Worm (Caenorhabditis elegans): ENCODE data around the gene dgk-1.

Gene dgk-1

ce11 chrX:1012385-1012866 lies 21.2 kb upstream of the dgk-1 start (continued):
- TF ChIP-seq nhr-10 (tag; optimal IDR thresholded peaks at IDR 0.05) = no peak
- peak; percentile 10 for TF ChIP-seq T20F7.1 (GFP tag; optimal IDR thresholded peaks at IDR 0.05)
- TF ChIP-seq zag-1 (tag; optimal IDR thresholded peaks at IDR 0.05) = no peak
- no peak for TF ChIP-seq unc-39 (tag; optimal IDR thresholded peaks at IDR 0.05)
- peak; percentile 45; the same call in 1 of the 2 replicates for TF ChIP-seq dmd-9 (GFP tag; IDR thresholded peaks at IDR 0.05)
- TF ChIP-seq zfp-2 (tag; optimal IDR thresholded peaks at IDR 0.05) = no peak
- no peak for TF ChIP-seq daf-19 (GFP tag; conservative IDR thresholded peaks at IDR 0.05)
- TF ChIP-seq attf-4 (tag; optimal IDR thresholded peaks at IDR 0.05) = no peak
- TF ChIP-seq nhr-42 (GFP tag; IDR thresholded peaks at IDR 0.05) = peak; percentile 40; the same call in 1 of the 2 replicates
- TF ChIP-seq zip-2 (tag; optimal IDR thresholded peaks at IDR 0.05) = no peak
- TF ChIP-seq lim-7 (GFP tag; IDR thresholded peaks at IDR 0.05) = 0 out of 2 replicates have a peak, but pooled peaks have one; percentile 53
- no peak for TF ChIP-seq ztf-11 (tag; optimal IDR thresholded peaks at IDR 0.05)
- peak; percentile 15; the same call in 1 of the 2 replicates for TF ChIP-seq hmg-1.1 (GFP tag; IDR thresholded peaks at IDR 0.05)
- TF ChIP-seq tra-1 (GFP tag; IDR thresholded peaks at IDR 0.05) = 0 out of 2 replicates have a peak, but pooled peaks have one; percentile 32
- TF ChIP-seq fos-1 (tag; optimal IDR thresholded peaks at IDR 0.05) = no peak
- no peak for TF ChIP-seq madf-9 (GFP tag; conservative IDR thresholded peaks at IDR 0.05)
- TF ChIP-seq lsy-2 (tag; optimal IDR thresholded peaks at IDR 0.05) = no peak
- TF ChIP-seq ctbp-1 (GFP tag; IDR thresholded peaks at IDR 0.05) = peak; percentile 12; the same call in 1 of the 2 replicates
- TF ChIP-seq lin-13 (GFP tag; optimal IDR thresholded peaks at IDR 0.05) = no peak
- no peak for TF ChIP-seq duxl-1 (tag; optimal IDR thresholded peaks at IDR 0.05; ENCODE audit: poor library complexity)
- TF ChIP-seq ceh-20 (GFP tag; IDR thresholded peaks at IDR 0.05) = no peak
- peak; percentile 13 for TF ChIP-seq nhr-28 (tag; optimal IDR thresholded peaks at IDR 0.05)
- no peak for TF ChIP-seq daf-8 (GFP tag; IDR thresholded peaks at IDR 0.05)
- TF ChIP-seq spr-3 (GFP tag; optimal IDR thresholded peaks at IDR 0.05) = no peak
- TF ChIP-seq nhr-102 (tag; optimal IDR thresholded peaks at IDR 0.05) = peak; percentile 73
- TF ChIP-seq nhr-76 (tag; optimal IDR thresholded peaks at IDR 0.05) = no peak
- TF ChIP-seq ceh-44 (GFP tag; IDR thresholded peaks at IDR 0.05) = no peak
- no peak for TF ChIP-seq vab-7 (GFP tag; IDR thresholded peaks at IDR 0.05)
- TF ChIP-seq ceh-28 (tag; optimal IDR thresholded peaks at IDR 0.05) = no peak
- TF ChIP-seq nhr-11 (tag; optimal IDR thresholded peaks at IDR 0.05) = no peak
- peak; percentile 28 for TF ChIP-seq mep-1 (tag; optimal IDR thresholded peaks at IDR 0.05)
- TF ChIP-seq unc-130 (GFP tag; optimal IDR thresholded peaks at IDR 0.05) = no peak
- TF ChIP-seq daf-16 (GFP tag; optimal IDR thresholded peaks at IDR 0.05) = no peak
- peak; percentile 31 for TF ChIP-seq daf-16 (tag; optimal IDR thresholded peaks at IDR 0.05)
- TF ChIP-seq F37D6.2 (tag; optimal IDR thresholded peaks at IDR 0.05) = no peak
- no peak for TF ChIP-seq F44E2.7 (GFP tag; IDR thresholded peaks at IDR 0.05)

ce11 chrX:1010627-1011452 lies 19.6 kb upstream of the dgk-1 start:
- TF ChIP-seq nhr-11 (tag; optimal IDR thresholded peaks at IDR 0.05) (no peak), skn-1 (tag; optimal IDR thresholded peaks at IDR 0.05) (no peak), lir-3 (tag; optimal IDR thresholded peaks at IDR 0.05) (no peak), nhr-42 (GFP tag; IDR thresholded peaks at IDR 0.05) (no peak), R02D3.7 (tag; optimal IDR thresholded peaks at IDR 0.05) (no peak), ces-1 (GFP tag; optimal IDR thresholded peaks at IDR 0.05) (no peak), ctbp-1 (GFP tag; IDR thresholded peaks at IDR 0.05) (0 out of 2 replicates have a peak, but pooled peaks have one; percentile 27), hlh-30 (tag; optimal IDR thresholded peaks at IDR 0.05; ENCODE audit: insufficient read depth) (peak; percentile 92), daf-19 (GFP tag; conservative IDR thresholded peaks at IDR 0.05) (0 out of 2 replicates have a peak, but pooled peaks have one; percentile 56), sdz-12 (GFP tag; optimal IDR thresholded peaks at IDR 0.05) (peak; percentile 22), gei-8 (GFP tag; optimal IDR thresholded peaks at IDR 0.05) (peak; percentile 3), lin-15B (tag; optimal IDR thresholded peaks at IDR 0.05) (no peak), nhr-28 (tag; optimal IDR thresholded peaks at IDR 0.05) (peak; percentile 94), T26A8.4 (GFP tag; IDR thresholded peaks at IDR 0.05) (peak; percentile 53), aha-1 (tag) (peak; percentile 19), mxl-3 (GFP tag; optimal IDR thresholded peaks at IDR 0.05) (peak; percentile 15), ceh-44 (GFP tag; IDR thresholded peaks at IDR 0.05) (no peak), daf-12 (tag; optimal IDR thresholded peaks at IDR 0.05) (no peak), nhr-10 (tag; optimal IDR thresholded peaks at IDR 0.05) (peak; percentile 78), T20F7.1 (GFP tag; optimal IDR thresholded peaks at IDR 0.05) (peak; percentile 56), ceh-20 (GFP tag; IDR thresholded peaks at IDR 0.05) (0 out of 2 replicates have a peak, but pooled peaks have one; percentile 38), duxl-1 (tag; optimal IDR thresholded peaks at IDR 0.05; ENCODE audit: poor library complexity) (peak; percentile 63), Y48G9A.11 (GFP tag; IDR thresholded peaks at IDR 0.05) (no peak)

Data from whole organism, L4 larva.